Worm (Caenorhabditis elegans) whole organism, early embryonic: ENCODE data around the gene set-25.

Experiments used
- ama-1 ChIP-seq: fragments of 150-350 bp; optimal IDR thresholded peaks from 2 replicates; lab custom pipeline; 2014
- ceh-13 ChIP-seq: fragments of 200-800 bp; sonication (Bioruptor generic); optimal IDR thresholded peaks from 2 replicates; lab custom pipeline; 2018; ENCODE audit warnings: mild to moderate bottlenecking, missing genetic modification characterization, missing compliant biosample characterization
- ceh-36 ChIP-seq: sonication (generic microtip); optimal IDR thresholded peaks from 2 replicates; lab custom pipeline; 2016; ENCODE audit warnings: missing genetic modification characterization, inconsistent platforms, missing compliant biosample characterization
- ets-7 ChIP-seq: sonication (generic microtip); optimal IDR thresholded peaks from 2 replicates; lab custom pipeline; 2016; ENCODE audit warnings: missing genotype, missing genetic modification characterization, missing compliant biosample characterization
- flt-1 ChIP-seq: fragments of 200-800 bp; sonication (Bioruptor generic); IDR thresholded peaks from 2 replicates; pipeline ENCODE4 v1.3.6; 2022; ENCODE audit warnings: missing genetic modification characterization, missing compliant biosample characterization
- scrt-1 ChIP-seq: fragments of 200-800 bp; sonication (Bioruptor generic); IDR thresholded peaks from 2 replicates; pipeline ENCODE4 v1.3.6; 2022; ENCODE audit warnings: missing genetic modification characterization, missing compliant biosample characterization
- sea-1 ChIP-seq: fragments of 200-800 bp; sonication (Bioruptor generic); conservative IDR thresholded peaks from 2 replicates; pipeline ENCODE4 v1.3.6; 2022; ENCODE audit warnings: missing genetic modification characterization, missing compliant biosample characterization
- tbx-11 ChIP-seq: fragments of 200-800 bp; sonication (Bioruptor generic); IDR thresholded peaks from 2 replicates; pipeline ENCODE4 v1.3.6; 2022; ENCODE audit warnings: missing genetic modification characterization, missing compliant biosample characterization

- TF ChIP-seq ama-1 (lab: Kevin White, UChicago) = no peak
- TF ChIP-seq ets-7 (tag; lab: Kevin White, UChicago) = no peak
- TF ChIP-seq flt-1 (GFP tag; lab: Robert Waterston, UW) = no peak
- TF ChIP-seq scrt-1 (GFP tag; lab: Robert Waterston, UW) = no peak
- no peak for TF ChIP-seq ceh-36 (tag; lab: Kevin White, UChicago)
- no peak for TF ChIP-seq ceh-13 (GFP tag; lab: Kevin White, UChicago)
- TF ChIP-seq tbx-11 (GFP tag; lab: Robert Waterston, UW) = no peak
- no peak for TF ChIP-seq sea-1 (GFP tag; lab: Robert Waterston, UW)
These were observed 9.7 kb upstream of the set-25 start for ce11 chrIII:13302578-13302977.
